Fruit fly (Drosophila melanogaster): ENCODE results near the gene Amacr.

The Amacr gene

dm6 chr2L:20761951-20762538 is 9.9 kb upstream of the Amacr start:
- no peak for TF ChIP-seq insv (optimal IDR thresholded peaks at IDR 0.05)
- TF ChIP-seq Myc (optimal IDR thresholded peaks at IDR 0.05) = no peak
- no peak for TF ChIP-seq psq (optimal IDR thresholded peaks at IDR 0.05)
- no peak for TF ChIP-seq h (optimal IDR thresholded peaks at IDR 0.05)
- no peak for TF ChIP-seq Sin3A (optimal IDR thresholded peaks at IDR 0.05)
- no peak for TF ChIP-seq ttk (optimal IDR thresholded peaks at IDR 0.05)

- TF ChIP-seq Myc (optimal IDR thresholded peaks at IDR 0.05) = no peak
- TF ChIP-seq psq (optimal IDR thresholded peaks at IDR 0.05) = no peak
- no peak for TF ChIP-seq Sin3A (optimal IDR thresholded peaks at IDR 0.05)
- TF ChIP-seq ttk (optimal IDR thresholded peaks at IDR 0.05) = no peak
These were observed 8.8 kb upstream of the Amacr start for dm6 chr2L:20760956-20761355.

DNA sequence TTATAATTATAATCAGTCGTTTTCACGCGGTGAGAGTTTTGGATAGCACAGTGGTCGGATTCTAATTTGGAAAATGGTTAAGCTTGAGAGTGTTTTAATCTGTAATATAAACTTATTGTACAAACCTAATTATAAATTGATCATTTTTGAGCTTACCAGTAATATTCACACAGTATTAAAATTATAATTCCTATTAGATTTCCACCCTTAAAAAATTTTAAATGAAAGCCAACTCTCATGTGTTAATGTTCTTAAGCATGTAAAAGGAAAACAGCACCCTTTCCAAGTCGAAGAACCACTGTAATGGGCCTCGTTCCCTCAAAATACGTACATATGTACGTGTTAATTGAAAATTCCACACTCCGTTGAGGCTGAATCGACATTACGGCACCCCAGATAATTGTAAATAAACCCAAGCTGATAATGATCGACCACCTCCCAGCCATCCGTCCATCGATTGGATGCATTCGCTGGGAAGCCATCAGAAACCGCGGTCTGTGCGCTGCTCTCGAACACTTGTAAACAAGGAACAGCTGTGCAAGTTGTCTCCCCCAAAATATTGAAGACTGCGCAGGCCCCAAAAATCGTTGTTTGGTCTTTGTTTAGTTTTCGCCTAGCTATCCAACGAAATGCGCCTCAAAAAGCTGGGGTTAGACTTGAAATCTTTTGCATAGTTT is 7.8 kb upstream of the Amacr start:
- no peak for TF ChIP-seq psq (optimal IDR thresholded peaks at IDR 0.05)
- TF ChIP-seq h (optimal IDR thresholded peaks at IDR 0.05) = no peak
- no peak for TF ChIP-seq Sin3A (optimal IDR thresholded peaks at IDR 0.05)
- TF ChIP-seq Myc (optimal IDR thresholded peaks at IDR 0.05) = no peak
- TF ChIP-seq ttk (optimal IDR thresholded peaks at IDR 0.05) = no peak
- TF ChIP-seq insv (optimal IDR thresholded peaks at IDR 0.05) = no peak

dm6 chr2L:20758847-20759465 is 6.8 kb upstream of the Amacr start:
- TF ChIP-seq psq (optimal IDR thresholded peaks at IDR 0.05) (no peak), Myc (optimal IDR thresholded peaks at IDR 0.05) (no peak), h (optimal IDR thresholded peaks at IDR 0.05) (no peak), Sin3A (optimal IDR thresholded peaks at IDR 0.05) (no peak), insv (optimal IDR thresholded peaks at IDR 0.05) (no peak), ttk (optimal IDR thresholded peaks at IDR 0.05) (no peak)

dm6 chr2L:20758188-20758846 is 6.2 kb upstream of the Amacr start:
- TF ChIP-seq h (optimal IDR thresholded peaks at IDR 0.05) (no peak), Sin3A (optimal IDR thresholded peaks at IDR 0.05) (no peak), ttk (optimal IDR thresholded peaks at IDR 0.05) (no peak), psq (optimal IDR thresholded peaks at IDR 0.05) (no peak), Myc (optimal IDR thresholded peaks at IDR 0.05) (no peak), insv (optimal IDR thresholded peaks at IDR 0.05) (no peak)

DNA sequence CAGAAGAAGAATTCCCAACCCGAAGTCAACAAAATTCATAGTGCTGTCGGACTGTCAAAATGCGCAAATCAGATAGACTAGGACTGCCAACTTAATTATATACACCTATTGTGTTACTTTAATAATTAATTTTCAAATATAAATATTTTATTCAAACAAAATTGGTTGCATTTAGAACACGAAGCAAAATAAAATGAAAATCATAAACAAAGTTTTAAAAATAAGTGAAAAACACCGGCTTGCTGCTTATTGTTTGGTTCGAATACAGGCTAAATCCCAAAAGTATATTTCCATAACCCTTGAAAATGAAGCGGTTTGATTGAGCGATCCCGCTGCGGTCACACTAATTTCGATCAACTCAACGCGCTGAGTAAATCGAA is 5.7 kb upstream of the Amacr start, which contains the start of the genes Rhau and dia:
Rhau (minus strand) TSS at position 178 of the 380 bp plus-strand sequence.
dia (plus strand) TSS at position 337 of the 380 bp plus-strand sequence.
- TF ChIP-seq Myc (optimal IDR thresholded peaks at IDR 0.05) (no peak), Sin3A (optimal IDR thresholded peaks at IDR 0.05) (no peak), insv (optimal IDR thresholded peaks at IDR 0.05) (no peak), ttk (optimal IDR thresholded peaks at IDR 0.05) (no peak), psq (optimal IDR thresholded peaks at IDR 0.05) (no peak), h (optimal IDR thresholded peaks at IDR 0.05) (no peak)

- no peak for TF ChIP-seq ttk (optimal IDR thresholded peaks at IDR 0.05)
- peak; percentile 28 for TF ChIP-seq psq (optimal IDR thresholded peaks at IDR 0.05)
These were observed 16.9 kb downstream of the Amacr start for dm6 chr2L:20735121-20735855.

- TF ChIP-seq psq (optimal IDR thresholded peaks at IDR 0.05) (peak; percentile 49), Myc (optimal IDR thresholded peaks at IDR 0.05) (no peak)
These were observed 17.5 kb downstream of the Amacr start for dm6 chr2L:20734687-20735088.

- TF ChIP-seq ttk (optimal IDR thresholded peaks at IDR 0.05) (no peak), h (optimal IDR thresholded peaks at IDR 0.05) (no peak), Myc (optimal IDR thresholded peaks at IDR 0.05) (no peak)
These were observed 18.0 kb downstream of the Amacr start, which contains the start of gene TM9SF2 for dm6 chr2L:20734066-20734686. Gene TM9SF2, minus strand, starts transcription at chr2L:20734309.

DNA sequence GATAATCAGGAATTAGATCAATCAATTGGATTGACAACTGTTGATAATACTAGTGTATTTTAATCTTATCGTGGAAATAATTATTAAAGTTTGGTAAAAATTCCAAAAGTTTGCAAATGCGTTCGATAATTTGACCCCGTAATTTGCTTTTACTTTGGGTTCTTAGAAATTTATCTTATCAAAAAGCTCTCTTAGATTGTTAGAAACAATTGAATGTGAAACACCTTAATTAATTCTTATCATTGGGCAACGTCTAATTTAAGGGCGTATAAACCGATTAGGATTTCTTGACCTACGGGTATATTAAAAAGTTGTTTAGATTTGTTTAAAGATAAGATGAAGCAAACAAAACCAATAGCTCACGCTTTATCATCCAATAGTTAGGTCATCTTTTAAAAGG is 19.1 kb downstream of the Amacr start:
- TF ChIP-seq insv (optimal IDR thresholded peaks at IDR 0.05) (no peak), Myc (optimal IDR thresholded peaks at IDR 0.05) (no peak), ttk (optimal IDR thresholded peaks at IDR 0.05) (no peak), psq (optimal IDR thresholded peaks at IDR 0.05) (no peak), h (optimal IDR thresholded peaks at IDR 0.05) (no peak), Sin3A (optimal IDR thresholded peaks at IDR 0.05) (no peak)

DNA sequence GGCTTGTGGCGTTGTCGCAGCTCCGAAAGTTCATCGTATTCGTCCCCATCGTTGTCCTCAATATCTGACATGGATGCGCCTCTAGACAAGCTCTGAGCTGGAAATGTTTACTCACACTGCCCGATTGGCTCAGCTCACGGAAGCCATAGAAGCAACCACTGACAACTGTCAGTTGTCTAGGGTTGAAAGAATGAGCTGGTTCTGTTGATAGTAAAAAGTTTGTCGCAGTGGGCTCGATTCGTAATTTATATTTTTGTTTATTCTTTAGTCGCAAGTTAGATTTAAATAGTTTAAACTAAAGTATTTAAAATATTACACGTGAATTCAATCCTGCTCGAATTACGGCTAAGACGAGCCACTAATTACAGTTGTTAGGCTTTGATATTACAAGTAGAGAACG is 22.0 kb downstream of the Amacr start, which contains the start of gene CarT:
CarT (minus strand) TSS at position 101 of the 400 bp plus-strand sequence.
- TF ChIP-seq ttk (optimal IDR thresholded peaks at IDR 0.05) = no peak
- TF ChIP-seq Myc (optimal IDR thresholded peaks at IDR 0.05) = no peak
- no peak for TF ChIP-seq insv (optimal IDR thresholded peaks at IDR 0.05)
- no peak for TF ChIP-seq Sin3A (optimal IDR thresholded peaks at IDR 0.05)
